Fruit fly (Drosophila melanogaster): Measurements from ENCODE around the gene Dd.

Dd gene

dm6 chrX:21319202-21319772 lies 4.5 kb downstream of the Dd start, which contains the start of the genes SLIRP1 and anox (continued):
- TF ChIP-seq CG9876 (GFP tag; optimal IDR thresholded peaks at IDR 0.05) (peak; percentile 45), CG34422 (GFP tag; IDR thresholded peaks at IDR 0.05) (peak; percentile 61; the same call in 2 of the 3 replicates), prd (optimal IDR thresholded peaks at IDR 0.05) (no peak), prd (GFP tag; IDR thresholded peaks at IDR 0.05) (peak; percentile 80), CG9437 (GFP tag; optimal IDR thresholded peaks at IDR 0.05) (peak; percentile 97), CG1602 (GFP tag; optimal IDR thresholded peaks at IDR 0.05) (peak; percentile 89), CG1529 (GFP tag; optimal IDR thresholded peaks at IDR 0.05) (peak; percentile 78), Ada2b (GFP tag; IDR thresholded peaks at IDR 0.05) (peak; percentile 62), Drgx (GFP tag; IDR thresholded peaks at IDR 0.05) (peak; percentile 66), mirr (GFP tag; optimal IDR thresholded peaks at IDR 0.05) (peak; percentile 58), CrebB (tag; optimal IDR thresholded peaks at IDR 0.05) (peak; percentile 78), CG2875 (GFP tag; optimal IDR thresholded peaks at IDR 0.05) (peak; percentile 63), CG17361 (GFP tag; IDR thresholded peaks at IDR 0.05) (peak; percentile 95), CG17829 (tag; optimal IDR thresholded peaks at IDR 0.05) (peak; percentile 87), tio (GFP tag; optimal IDR thresholded peaks at IDR 0.05) (no peak), jumu (GFP tag; optimal IDR thresholded peaks at IDR 0.05) (peak; percentile 67), danr (GFP tag; IDR thresholded peaks at IDR 0.05) (peak; percentile 65), Dad (GFP tag; optimal IDR thresholded peaks at IDR 0.05) (peak; percentile 55), CG15011 (GFP tag; optimal IDR thresholded peaks at IDR 0.05) (peak; percentile 82), D19A (tag; optimal IDR thresholded peaks at IDR 0.05) (peak; percentile 100), amos (GFP tag; IDR thresholded peaks at IDR 0.05; ENCODE audit: partially characterized antibody) (no peak), gfzf (GFP tag; optimal IDR thresholded peaks at IDR 0.05) (no peak), unc-4 (GFP tag; IDR thresholded peaks at IDR 0.05; ENCODE audit: partially characterized antibody) (no peak), Sin3A (optimal IDR thresholded peaks at IDR 0.05) (no peak), sna (GFP tag; IDR thresholded peaks at IDR 0.05; ENCODE audit: partially characterized antibody) (no peak), CG15073 (GFP tag; optimal IDR thresholded peaks at IDR 0.05) (peak; percentile 7), Ssrp (tag; optimal IDR thresholded peaks at IDR 0.05) (peak; percentile 91), Trl (optimal IDR thresholded peaks at IDR 0.05) (no peak), Trl (GFP tag; optimal IDR thresholded peaks at IDR 0.05) (peak; percentile 68), CG1603 (tag; optimal IDR thresholded peaks at IDR 0.05) (peak; percentile 66), pnt (GFP tag; optimal IDR thresholded peaks at IDR 0.05) (peak; percentile 60), ewg (GFP tag; optimal IDR thresholded peaks at IDR 0.05) (peak; percentile 75), CG2678 (tag; optimal IDR thresholded peaks at IDR 0.05) (peak; percentile 95), sob (GFP tag; IDR thresholded peaks at IDR 0.05) (peak; percentile 70), B-H1 (GFP tag; IDR thresholded peaks at IDR 0.05) (peak; percentile 56; the same call in 1 of the 3 replicates), ftz-f1 (GFP tag; optimal IDR thresholded peaks at IDR 0.05) (no peak), Fer1 (GFP tag; optimal IDR thresholded peaks at IDR 0.05) (peak; percentile 87), fu2 (GFP tag; optimal IDR thresholded peaks at IDR 0.05) (peak; percentile 68), CG14014 (GFP tag; IDR thresholded peaks at IDR 0.05) (peak; percentile 67), CG12155 (GFP tag; optimal IDR thresholded peaks at IDR 0.05) (peak; percentile 77), Camta (GFP tag; optimal IDR thresholded peaks at IDR 0.05) (peak; percentile 88), NK7.1 (GFP tag; optimal IDR thresholded peaks at IDR 0.05) (peak; percentile 50), tll (GFP tag; optimal IDR thresholded peaks at IDR 0.05) (peak in 1 of 2 experiments; percentile 29), CG3838 (GFP tag; optimal IDR thresholded peaks at IDR 0.05) (peak; percentile 49), odd (GFP tag; optimal IDR thresholded peaks at IDR 0.05) (peak; percentile 83), zen (tag; optimal IDR thresholded peaks at IDR 0.05) (peak; percentile 80), fd96Cb (tag; optimal IDR thresholded peaks at IDR 0.05) (peak; percentile 89), Rfx (GFP tag; IDR thresholded peaks at IDR 0.05) (peak; percentile 81), CG3281 (GFP tag; optimal IDR thresholded peaks at IDR 0.05) (peak; percentile 88), Oli (tag; optimal IDR thresholded peaks at IDR 0.05) (peak; percentile 91), Jarid2 (GFP tag; optimal IDR thresholded peaks at IDR 0.05) (peak; percentile 44)

All from whole organism, embryonic.